Worm (Caenorhabditis elegans) whole organism, L4 larva: ENCODE measurements around the gene srh-301.

ENCODE experiments used
- aly-2 ChIP-seq: sonication (generic microtip); optimal IDR thresholded peaks from 2 replicates; lab custom pipeline; 2018; ENCODE audit warnings: missing biosample characterization, missing genetic modification characterization
- dmd-9 ChIP-seq: fragments of 200-800 bp; sonication (Bioruptor generic); IDR thresholded peaks from 2 replicates; pipeline ENCODE4 v1.3.6; 2022; ENCODE audit warnings: missing genetic modification reagents, missing genetic modification characterization, missing compliant biosample characterization
- lsy-2 ChIP-seq, 2 experiments: fragments of 150-350 bp in 1 of 2; sonication (generic microtip) in 1 of 2; optimal IDR thresholded peaks; 2 replicates each; lab custom pipeline; 2014 to 2017; ENCODE audit warnings: missing biosample characterization in 2 of 2, missing genetic modification characterization in 2 of 2
- mdl-1 ChIP-seq, 2 experiments: fragments of 150-350 bp in 1 of 2; sonication (generic microtip) in 1 of 2; optimal IDR thresholded peaks; 2 replicates each; lab custom pipeline; 2014 to 2017; ENCODE audit warnings: missing biosample characterization in 2 of 2, missing genetic modification characterization in 2 of 2
- nhr-11 ChIP-seq: fragments of 150-350 bp; optimal IDR thresholded peaks from 2 replicates; lab custom pipeline; 2014; ENCODE audit warnings: missing biosample characterization, missing genetic modification characterization
- nhr-237 ChIP-seq: sonication (generic microtip); optimal IDR thresholded peaks from 2 replicates; lab custom pipeline; 2017; ENCODE audit warnings: missing biosample characterization, missing genetic modification characterization
- nhr-76 ChIP-seq: fragments of 150-350 bp; optimal IDR thresholded peaks from 2 replicates; lab custom pipeline; 2014; ENCODE audit warnings: missing biosample characterization, missing genetic modification characterization
- ztf-11 ChIP-seq: fragments of 150-350 bp; optimal IDR thresholded peaks from 2 replicates; lab custom pipeline; 2014; ENCODE audit warnings: missing biosample characterization, missing genetic modification characterization

- TF ChIP-seq nhr-11 (tag; lab: Kevin White, UChicago) (peak; percentile 88), nhr-237 (tag; lab: Kevin White, UChicago) (no peak), mdl-1 (tag; optimal IDR thresholded peaks at IDR 0.05; lab: Kevin White, UChicago) (peak; percentile 79 to 88), nhr-76 (tag; lab: Kevin White, UChicago) (no peak), ztf-11 (no peak), lsy-2 (tag; optimal IDR thresholded peaks at IDR 0.05; lab: Kevin White, UChicago) (peak; percentile 81 to 85), dmd-9 (GFP tag; lab: Robert Waterston, UW) (0 out of 2 replicates have a peak, but pooled peaks have one; percentile 47), aly-2 (tag; lab: Kevin White, UChicago) (no peak)
Measured at ce11 chrV:17857901-17858300, 33.2 kb downstream of the srh-301 start.
